Fruit fly (Drosophila melanogaster) whole organism, embryonic: Measurements from ENCODE around the gene CG6693.

Experiments
- B-H1 ChIP-seq: fragments of 200-800 bp; sonication (Bioruptor generic); IDR thresholded peaks from 3 replicates; pipeline ENCODE4 v1.3.6; 2022; ENCODE audit warnings: missing biosample characterization, missing genetic modification characterization
- CG10431 ChIP-seq: fragments of 200-800 bp; sonication (Bioruptor generic); optimal IDR thresholded peaks from 3 replicates; lab custom pipeline; 2018; ENCODE audit warnings: missing biosample characterization, mild to moderate bottlenecking, missing genetic modification characterization
- CG10462 ChIP-seq: fragments of 200-800 bp; sonication (Bioruptor generic); optimal IDR thresholded peaks from 2 replicates; lab custom pipeline; 2016; ENCODE audit warnings: missing biosample characterization, missing genetic modification characterization
- CG11085 ChIP-seq: fragments of 200-800 bp; sonication (Bioruptor generic); IDR thresholded peaks from 2 replicates; pipeline ENCODE4 v1.3.6; 2022; ENCODE audit warnings: missing biosample characterization, missing genetic modification characterization
- CG11504 ChIP-seq: fragments of 200-800 bp; sonication (Bioruptor generic); optimal IDR thresholded peaks from 3 replicates; lab custom pipeline; 2019; ENCODE audit warnings: missing biosample characterization, mild to moderate bottlenecking, missing genetic modification characterization, moderate library complexity
- CG12236 ChIP-seq: fragments of 200-800 bp; sonication (Bioruptor generic); optimal IDR thresholded peaks from 2 replicates; lab custom pipeline; 2016; ENCODE audit warnings: missing biosample characterization, missing genetic modification characterization
- CG12299 ChIP-seq: fragments of 200-800 bp; sonication (Bioruptor generic); optimal IDR thresholded peaks from 2 replicates; lab custom pipeline; 2018; ENCODE audit warnings: missing biosample characterization, mild to moderate bottlenecking, missing genetic modification characterization
- CG13296 ChIP-seq: fragments of 200-800 bp; sonication (Bioruptor generic); optimal IDR thresholded peaks from 3 replicates; lab custom pipeline; 2018; ENCODE audit warnings: missing biosample characterization, mild to moderate bottlenecking, missing genetic modification characterization
- CG15011 ChIP-seq: fragments of 200-800 bp; sonication (Bioruptor generic); optimal IDR thresholded peaks from 3 replicates; lab custom pipeline; 2018; ENCODE audit warnings: missing biosample characterization, mild to moderate bottlenecking, missing genetic modification characterization
- CG15696 ChIP-seq: fragments of 200-800 bp; sonication (Bioruptor generic); optimal IDR thresholded peaks from 2 replicates; lab custom pipeline; 2019; ENCODE audit warnings: missing biosample characterization, mild to moderate bottlenecking, missing genetic modification characterization, moderate library complexity
- CG17612 ChIP-seq: fragments of 200-800 bp; sonication (Bioruptor generic); IDR thresholded peaks from 2 replicates; pipeline ENCODE4 v1.3.6; 2022; ENCODE audit warnings: missing biosample characterization, missing genetic modification characterization
- CG17802 ChIP-seq: fragments of 200-800 bp; sonication (Bioruptor generic); optimal IDR thresholded peaks from 2 replicates; lab custom pipeline; 2018; ENCODE audit warnings: missing biosample characterization, mild to moderate bottlenecking, missing genetic modification characterization, moderate library complexity
- CG3281 ChIP-seq: fragments of 200-800 bp; sonication (Bioruptor generic); optimal IDR thresholded peaks from 3 replicates; lab custom pipeline; 2017; ENCODE audit warnings: missing biosample characterization, mild to moderate bottlenecking, missing genetic modification characterization
- CG3847 ChIP-seq: fragments of 200-800 bp; sonication (Bioruptor generic); IDR thresholded peaks from 2 replicates; pipeline ENCODE4 v1.3.6; 2022; ENCODE audit warnings: missing biosample characterization, missing genetic modification characterization
- CG4820 ChIP-seq: fragments of 200-800 bp; sonication (Bioruptor generic); optimal IDR thresholded peaks from 3 replicates; lab custom pipeline; 2016; ENCODE audit warnings: missing biosample characterization, missing genetic modification characterization
- CG6813 ChIP-seq: fragments of 200-800 bp; sonication (Bioruptor generic); optimal IDR thresholded peaks from 2 replicates; lab custom pipeline; 2017; ENCODE audit warnings: missing biosample characterization, missing genetic modification characterization, mild to moderate bottlenecking, moderate library complexity, missing genetic modification reagents
- CG6854 ChIP-seq: fragments of 200-800 bp; sonication (Bioruptor generic); optimal IDR thresholded peaks from 3 replicates; lab custom pipeline; 2017; ENCODE audit warnings: missing biosample characterization, mild to moderate bottlenecking, missing genetic modification characterization
- CG8924 ChIP-seq: fragments of 200-800 bp; optimal IDR thresholded peaks from 3 replicates; lab custom pipeline; 2019; ENCODE audit warnings: missing biosample characterization, mild to moderate bottlenecking, missing genetic modification characterization, moderate library complexity
- CG8944 ChIP-seq: fragments of 200-800 bp; sonication (Bioruptor generic); optimal IDR thresholded peaks from 3 replicates; lab custom pipeline; 2016; ENCODE audit warnings: missing biosample characterization, missing genetic modification characterization
- CG9727 ChIP-seq: fragments of 200-800 bp; sonication (Bioruptor generic); optimal IDR thresholded peaks from 3 replicates; lab custom pipeline; 2017; ENCODE audit warnings: missing biosample characterization, mild to moderate bottlenecking, missing genetic modification characterization
- CHES-1-like ChIP-seq: fragments of 200-800 bp; sonication (Bioruptor generic); optimal IDR thresholded peaks from 2 replicates; lab custom pipeline; 2016; ENCODE audit warnings: missing biosample characterization, missing genetic modification characterization
- Camta ChIP-seq: fragments of 200-800 bp; sonication (Bioruptor generic); optimal IDR thresholded peaks from 2 replicates; lab custom pipeline; 2016; ENCODE audit warnings: missing biosample characterization, missing genetic modification characterization
- CrebB ChIP-seq: fragments of 200-800 bp; sonication (Bioruptor generic); optimal IDR thresholded peaks from 3 replicates; lab custom pipeline; 2018; ENCODE audit warnings: missing biosample characterization, mild to moderate bottlenecking, missing genetic modification characterization
- ERR ChIP-seq: fragments of 200-800 bp; sonication (Bioruptor generic); optimal IDR thresholded peaks from 2 replicates; lab custom pipeline; 2016; ENCODE audit warnings: missing biosample characterization, missing genetic modification characterization
- Fer2 ChIP-seq: fragments of 200-800 bp; sonication (Bioruptor generic); optimal IDR thresholded peaks from 2 replicates; lab custom pipeline; 2018; ENCODE audit warnings: missing biosample characterization, mild to moderate bottlenecking, missing genetic modification characterization, moderate library complexity
- GATAe ChIP-seq: fragments of 200-800 bp; sonication (Bioruptor generic); conservative IDR thresholded peaks from 2 replicates; pipeline ENCODE4 v1.3.6; 2022; ENCODE audit warnings: missing biosample characterization, missing genetic modification characterization
- Opbp ChIP-seq: fragments of 200-800 bp; sonication (Bioruptor generic); IDR thresholded peaks from 3 replicates; pipeline ENCODE4 v1.3.6; 2022; ENCODE audit warnings: missing biosample characterization, missing genetic modification characterization; ENCODE audit not compliant: partially characterized antibody
- Side ChIP-seq: fragments of 200-800 bp; sonication (Bioruptor generic); optimal IDR thresholded peaks from 2 replicates; lab custom pipeline; 2016; ENCODE audit warnings: missing biosample characterization, missing genetic modification characterization
- Sin3A ChIP-seq: fragments of >200 bp; optimal IDR thresholded peaks from 2 replicates; lab custom pipeline; 2018
- Spps ChIP-seq: fragments of 200-800 bp; sonication (Bioruptor generic); optimal IDR thresholded peaks from 2 replicates; lab custom pipeline; 2018; ENCODE audit warnings: missing biosample characterization, mild to moderate bottlenecking, missing genetic modification characterization
- ara ChIP-seq: fragments of 200-800 bp; sonication (Bioruptor generic); IDR thresholded peaks from 2 replicates; pipeline ENCODE4 v1.3.6; 2022; ENCODE audit warnings: missing biosample characterization, missing genetic modification characterization
- bab2 ChIP-seq: fragments of 200-800 bp; sonication (Bioruptor generic); optimal IDR thresholded peaks from 2 replicates; lab custom pipeline; 2016; ENCODE audit warnings: missing biosample characterization, missing genetic modification characterization
- cad ChIP-seq: fragments of >200 bp; optimal IDR thresholded peaks from 2 replicates; lab custom pipeline; 2017; ENCODE audit warnings: missing biosample characterization, missing genetic modification characterization
- fd102C ChIP-seq: fragments of 200-800 bp; sonication (Bioruptor generic); optimal IDR thresholded peaks from 2 replicates; lab custom pipeline; 2018; ENCODE audit warnings: missing biosample characterization, mild to moderate bottlenecking, missing genetic modification characterization, moderate library complexity
- fu2 ChIP-seq: fragments of 200-800 bp; sonication (Bioruptor generic); optimal IDR thresholded peaks from 2 replicates; lab custom pipeline; 2016; ENCODE audit warnings: missing biosample characterization, missing genetic modification characterization
- grau ChIP-seq: fragments of 200-800 bp; optimal IDR thresholded peaks from 3 replicates; lab custom pipeline; 2019; ENCODE audit warnings: missing biosample characterization, mild to moderate bottlenecking, missing genetic modification characterization, moderate library complexity
- knrl ChIP-seq: fragments of 200-800 bp; sonication (Bioruptor generic); IDR thresholded peaks from 3 replicates; pipeline ENCODE4 v1.3.6; 2022; ENCODE audit warnings: missing biosample characterization, missing genetic modification characterization; ENCODE audit not compliant: partially characterized antibody
- lbe ChIP-seq: fragments of 200-800 bp; sonication (Bioruptor generic); optimal IDR thresholded peaks from 2 replicates; lab custom pipeline; 2016; ENCODE audit warnings: missing biosample characterization, mild to moderate bottlenecking, missing genetic modification characterization
- lola ChIP-seq, 3 experiments: fragments of >200 bp in 2 of 3; fragments of 200-800 bp in 1 of 3; sonication (Bioruptor generic) in 1 of 3; optimal IDR thresholded peaks; 2 replicates each; lab custom pipeline; 2017 to 2019; ENCODE audit warnings: missing biosample characterization in 3 of 3, missing genetic modification characterization in 3 of 3, mild to moderate bottlenecking in 1 of 3, moderate library complexity in 1 of 3
- luna ChIP-seq: fragments of 200-800 bp; sonication (Bioruptor generic); optimal IDR thresholded peaks from 2 replicates; lab custom pipeline; 2016; ENCODE audit warnings: missing biosample characterization, missing genetic modification characterization
- oc ChIP-seq: fragments of 200-800 bp; sonication (Bioruptor generic); optimal IDR thresholded peaks from 2 replicates; lab custom pipeline; 2018; ENCODE audit warnings: missing biosample characterization, mild to moderate bottlenecking, missing genetic modification characterization, moderate library complexity
- odd ChIP-seq: fragments of 200-800 bp; sonication (Bioruptor generic); optimal IDR thresholded peaks from 2 replicates; lab custom pipeline; 2017; ENCODE audit warnings: missing biosample characterization, mild to moderate bottlenecking, missing genetic modification characterization
- pb ChIP-seq: fragments of 200-800 bp; sonication (Bioruptor generic); optimal IDR thresholded peaks from 3 replicates; lab custom pipeline; 2016; ENCODE audit warnings: missing biosample characterization, missing genetic modification characterization
- pum ChIP-seq: fragments of 200-800 bp; sonication (Bioruptor generic); optimal IDR thresholded peaks from 2 replicates; lab custom pipeline; 2016; ENCODE audit warnings: missing biosample characterization, missing genetic modification characterization
- salm ChIP-seq: fragments of 200-800 bp; sonication (Bioruptor generic); optimal IDR thresholded peaks from 2 replicates; lab custom pipeline; 2018; ENCODE audit warnings: missing biosample characterization, mild to moderate bottlenecking, missing genetic modification characterization
- sc ChIP-seq, 3 experiments: fragments of >200 bp in 2 of 3; fragments of 200-800 bp in 1 of 3; sonication (Bioruptor generic) in 1 of 3; optimal IDR thresholded peaks; 2 replicates in 2 of 3; 3 replicates in 1 of 3; lab custom pipeline; 2017; ENCODE audit warnings: mild to moderate bottlenecking in 1 of 3, missing biosample characterization in 1 of 3, missing genetic modification characterization in 1 of 3, missing genetic modification reagents in 1 of 3
- schlank ChIP-seq: fragments of 200-800 bp; sonication (Bioruptor generic); optimal IDR thresholded peaks from 2 replicates; lab custom pipeline; 2018; ENCODE audit warnings: missing biosample characterization, mild to moderate bottlenecking, missing genetic modification characterization
- vfl ChIP-seq: fragments of 200-800 bp; sonication (Bioruptor generic); optimal IDR thresholded peaks from 2 replicates; lab custom pipeline; 2016; ENCODE audit warnings: missing biosample characterization, missing genetic modification characterization
- vnd ChIP-seq: fragments of 200-800 bp; sonication (Bioruptor generic); IDR thresholded peaks from 3 replicates; pipeline ENCODE4 v1.3.6; 2022; ENCODE audit warnings: missing biosample characterization, missing genetic modification characterization; ENCODE audit not compliant: partially characterized antibody
- wek ChIP-seq: fragments of 200-800 bp; sonication (Bioruptor generic); optimal IDR thresholded peaks from 3 replicates; lab custom pipeline; 2018; ENCODE audit warnings: missing biosample characterization, mild to moderate bottlenecking, missing genetic modification characterization, moderate library complexity

Gene CG6693

dm6 chr3R:11214449-11214950 is 6.9 kb downstream of the CG6693 start, which contains the start of gene ZnT86D (continued):
- peak; percentile 21 for TF ChIP-seq CG15011 (GFP tag; lab: Kevin White, UChicago)
- TF ChIP-seq fd102C = no peak
- TF ChIP-seq CG6813 (GFP tag; lab: Kevin White, UChicago) = no peak
- TF ChIP-seq CG12236 (GFP tag; lab: Kevin White, UChicago) = no peak
- TF ChIP-seq sc (optimal IDR thresholded peaks at IDR 0.05; lab: Kevin White, UChicago) = no peak
- peak; percentile 3 for TF ChIP-seq sc (GFP tag; optimal IDR thresholded peaks at IDR 0.05; lab: Kevin White, UChicago)
- TF ChIP-seq odd (GFP tag; lab: Kevin White, UChicago) = peak; percentile 37
- peak; percentile 65 for TF ChIP-seq CG3847
- TF ChIP-seq CG3281 (GFP tag; lab: Kevin White, UChicago) = peak; percentile 66
- no peak for TF ChIP-seq Spps (tag; lab: Kevin White, UChicago)
- TF ChIP-seq lola (GFP tag; optimal IDR thresholded peaks at IDR 0.05; lab: Kevin White, UChicago) = peak in 1 of 3 experiments; percentile 46
- peak; percentile 11 for TF ChIP-seq lbe (GFP tag; lab: Kevin White, UChicago)
- TF ChIP-seq CG6854 (GFP tag; lab: Kevin White, UChicago) = no peak
- peak; percentile 69 for TF ChIP-seq CrebB (tag; lab: Kevin White, UChicago)
- peak; percentile 41 for TF ChIP-seq pum (GFP tag; lab: Kevin White, UChicago)
- peak; percentile 64 for TF ChIP-seq Fer2 (tag; lab: Kevin White, UChicago)
- no peak for TF ChIP-seq B-H1 (GFP tag; lab: Robert Waterston, UW)
- peak; percentile 72 for TF ChIP-seq CG11504 (tag; lab: Kevin White, UChicago)
- TF ChIP-seq vfl = no peak
- TF ChIP-seq bab2 (GFP tag; lab: Kevin White, UChicago) = peak; percentile 49
- no peak for TF ChIP-seq CG10462
- peak; percentile 35 for TF ChIP-seq Camta
- TF ChIP-seq ERR (GFP tag; lab: Kevin White, UChicago) = no peak
- TF ChIP-seq schlank (tag; lab: Kevin White, UChicago) = peak; percentile 57
- TF ChIP-seq luna (GFP tag; lab: Kevin White, UChicago) = no peak
- peak; percentile 36 for TF ChIP-seq CG12299 (tag; lab: Kevin White, UChicago)
- TF ChIP-seq CG15696 = peak; percentile 55
- peak; percentile 4 for TF ChIP-seq CG8944 (GFP tag; lab: Kevin White, UChicago)
- TF ChIP-seq wek (GFP tag; lab: Kevin White, UChicago) = no peak
- no peak for TF ChIP-seq cad (GFP tag; lab: Kevin White, UChicago)
- TF ChIP-seq grau (tag; lab: Kevin White, UChicago) = peak; percentile 99
- TF ChIP-seq oc = no peak
- TF ChIP-seq CG10431 (GFP tag; lab: Kevin White, UChicago) = no peak
- TF ChIP-seq pb (GFP tag; lab: Kevin White, UChicago) = peak; percentile 48
- TF ChIP-seq CG13296 = peak; percentile 67
- TF ChIP-seq Sin3A (lab: Kevin White, UChicago) = peak; percentile 28
- no peak for TF ChIP-seq Opbp
- TF ChIP-seq CG11085 (GFP tag; lab: Robert Waterston, UW) = no peak
- TF ChIP-seq salm (tag; lab: Kevin White, UChicago) = peak; percentile 45
- no peak for TF ChIP-seq vnd (GFP tag; lab: Robert Waterston, UW)
- peak; percentile 42 for TF ChIP-seq fu2 (GFP tag; lab: Kevin White, UChicago)
- 0 out of 2 replicates have a peak, but pooled peaks have one; percentile 8 for TF ChIP-seq ara (GFP tag; lab: Robert Waterston, UW)
- no peak for TF ChIP-seq CG17802 (tag; lab: Kevin White, UChicago)
- no peak for TF ChIP-seq GATAe (GFP tag; lab: Robert Waterston, UW)
- peak; percentile 77 for TF ChIP-seq CG4820 (GFP tag; lab: Kevin White, UChicago)
- TF ChIP-seq knrl = no peak
- peak; percentile 75 for TF ChIP-seq CHES-1-like (GFP tag; lab: Kevin White, UChicago)
- TF ChIP-seq CG9727 (GFP tag; lab: Kevin White, UChicago) = peak; percentile 55
- TF ChIP-seq CG17612 (GFP tag; lab: Robert Waterston, UW) = no peak
- TF ChIP-seq Side = peak; percentile 13
- TF ChIP-seq CG8924 (tag; lab: Kevin White, UChicago) = peak; percentile 69
